Fruit fly (Drosophila melanogaster) S2 (cell line): Measurements from ENCODE around the gene CG5455.

ENCODE experiments used
- CG8478 ChIP-seq: fragments of >200 bp; optimal IDR thresholded peaks from 2 replicates; lab custom pipeline; 2018
- CTCF ChIP-seq, 2 experiments: fragments of >200 bp; optimal IDR thresholded peaks; 2 replicates each; lab custom pipeline; 2018

dm6 chr3R:26464370-26464769 lies 3.0 kb downstream of the CG5455 start:
- TF ChIP-seq CG8478 (lab: Kevin White, UChicago) (no peak), CTCF (optimal IDR thresholded peaks at IDR 0.05; lab: Kevin White, UChicago) (no peak)
